Worm (Caenorhabditis elegans) whole organism, mixed stage, embryonic: ENCODE measurements around the gene F10E9.7.

ENCODE experiments used
- M03D4.4 ChIP-seq: sonication (generic microtip); optimal IDR thresholded peaks from 2 replicates; lab custom pipeline; 2017; ENCODE audit warnings: mild to moderate bottlenecking, missing genetic modification characterization, missing compliant biosample characterization
- blmp-1 ChIP-seq: fragments of 150-350 bp; optimal IDR thresholded peaks from 2 replicates; lab custom pipeline; 2014; ENCODE audit warnings: missing biosample characterization, missing genetic modification characterization
- ceh-39 ChIP-seq: fragments of 150-350 bp; optimal IDR thresholded peaks from 2 replicates; lab custom pipeline; 2014; ENCODE audit warnings: missing biosample characterization, missing genetic modification characterization
- ceh-83 ChIP-seq: fragments of 200-800 bp; sonication (Bioruptor generic); optimal IDR thresholded peaks from 2 replicates; lab custom pipeline; 2018; ENCODE audit warnings: mild to moderate bottlenecking, missing genetic modification characterization, missing compliant biosample characterization
- ces-1 ChIP-seq: fragments of 150-350 bp; optimal IDR thresholded peaks from 2 replicates; lab custom pipeline; 2014; ENCODE audit warnings: missing biosample characterization, missing genetic modification reagents, missing genetic modification characterization
- cnd-1 ChIP-seq: fragments of 200-800 bp; sonication (Bioruptor generic); optimal IDR thresholded peaks from 2 replicates; lab custom pipeline; 2018; ENCODE audit warnings: mild to moderate bottlenecking, missing genetic modification characterization, missing compliant biosample characterization
- elt-3 ChIP-seq: fragments of 150-350 bp; optimal IDR thresholded peaks from 2 replicates; lab custom pipeline; 2014; ENCODE audit warnings: missing biosample characterization, missing genetic modification characterization
- flh-1 ChIP-seq: fragments of 200-800 bp; sonication (Bioruptor generic); optimal IDR thresholded peaks from 2 replicates; lab custom pipeline; 2018; ENCODE audit warnings: mild to moderate bottlenecking, missing genetic modification characterization, moderate library complexity, missing compliant biosample characterization
- hlh-1 ChIP-seq: fragments of 150-350 bp; optimal IDR thresholded peaks from 2 replicates; lab custom pipeline; 2014; ENCODE audit warnings: missing biosample characterization, missing genetic modification reagents, missing genetic modification characterization
- lin-13 ChIP-seq: fragments of 150-350 bp; optimal IDR thresholded peaks from 2 replicates; lab custom pipeline; 2014; ENCODE audit warnings: missing biosample characterization, missing genetic modification characterization
- lin-32 ChIP-seq: fragments of 200-800 bp; sonication (Bioruptor generic); optimal IDR thresholded peaks from 2 replicates; lab custom pipeline; 2018; ENCODE audit warnings: mild to moderate bottlenecking, missing genetic modification characterization, missing compliant biosample characterization
- lsy-2 ChIP-seq: fragments of 150-350 bp; optimal IDR thresholded peaks from 2 replicates; lab custom pipeline; 2014; ENCODE audit warnings: missing biosample characterization, missing genetic modification characterization
- mab-5 ChIP-seq: fragments of 150-350 bp; optimal IDR thresholded peaks from 2 replicates; lab custom pipeline; 2014; ENCODE audit warnings: missing biosample characterization, missing genetic modification characterization
- mep-1 ChIP-seq: fragments of 150-350 bp; optimal IDR thresholded peaks from 2 replicates; lab custom pipeline; 2017; ENCODE audit warnings: missing biosample characterization, missing genetic modification reagents, missing genetic modification characterization, inconsistent platforms
- nhr-2 ChIP-seq: fragments of 150-350 bp; optimal IDR thresholded peaks from 2 replicates; lab custom pipeline; 2014; ENCODE audit warnings: missing biosample characterization, missing genetic modification characterization
- nhr-237 ChIP-seq: fragments of 150-350 bp; optimal IDR thresholded peaks from 2 replicates; lab custom pipeline; 2014; ENCODE audit warnings: missing biosample characterization, missing genetic modification characterization
- nhr-28 ChIP-seq: fragments of 150-350 bp; optimal IDR thresholded peaks from 2 replicates; lab custom pipeline; 2014; ENCODE audit warnings: missing biosample characterization, missing genetic modification characterization
- pha-4 ChIP-seq: fragments of 150-350 bp; optimal IDR thresholded peaks from 2 replicates; lab custom pipeline; 2018; ENCODE audit warnings: missing biosample characterization, missing genetic modification reagents, missing genetic modification characterization
- snpc-4 ChIP-seq: fragments of 150-350 bp; optimal IDR thresholded peaks from 2 replicates; lab custom pipeline; 2014; ENCODE audit warnings: missing biosample characterization, missing genetic modification characterization
- sptf-1 ChIP-seq: sonication (generic microtip); optimal IDR thresholded peaks from 2 replicates; lab custom pipeline; 2017; ENCODE audit warnings: mild to moderate bottlenecking, missing genetic modification characterization, moderate library complexity, missing compliant biosample characterization
- unc-39 ChIP-seq: fragments of 150-350 bp; optimal IDR thresholded peaks from 2 replicates; lab custom pipeline; 2014; ENCODE audit warnings: missing biosample characterization, missing genetic modification characterization
- unc-62 ChIP-seq: fragments of 150-350 bp; optimal IDR thresholded peaks from 2 replicates; lab custom pipeline; 2014; ENCODE audit warnings: missing biosample characterization, missing genetic modification reagents, missing genetic modification characterization
- zip-8 ChIP-seq: fragments of 150-350 bp; optimal IDR thresholded peaks from 2 replicates; lab custom pipeline; 2014; ENCODE audit warnings: missing biosample characterization, missing genetic modification characterization
- ztf-11 ChIP-seq: fragments of 150-350 bp; optimal IDR thresholded peaks from 2 replicates; lab custom pipeline; 2014; ENCODE audit warnings: missing biosample characterization, missing genetic modification characterization

The F10E9.7 gene

ce11 chrIII:8262599-8262998 lies 44.6 kb downstream of the F10E9.7 start:
- TF ChIP-seq lsy-2 (no peak), M03D4.4 (tag; lab: Kevin White, UChicago) (no peak), ces-1 (GFP tag; lab: Kevin White, UChicago) (no peak), zip-8 (tag; lab: Kevin White, UChicago) (no peak), lin-32 (GFP tag; lab: Kevin White, UChicago) (no peak), cnd-1 (tag; lab: Kevin White, UChicago) (no peak), nhr-2 (tag; lab: Kevin White, UChicago) (no peak), elt-3 (tag; lab: Kevin White, UChicago) (no peak), nhr-237 (tag; lab: Kevin White, UChicago) (no peak), mab-5 (no peak), ceh-83 (GFP tag; lab: Kevin White, UChicago) (no peak)
- TF ChIP-seq, all 35 proteins: peak for 0

- TF ChIP-seq elt-3 (tag; lab: Kevin White, UChicago) (no peak), blmp-1 (tag; lab: Kevin White, UChicago) (no peak), sptf-1 (no peak), pha-4 (tag; lab: Kevin White, UChicago) (no peak), ztf-11 (tag; lab: Kevin White, UChicago) (no peak), ceh-39 (tag; lab: Kevin White, UChicago) (no peak), nhr-28 (tag; lab: Kevin White, UChicago) (no peak), unc-62 (GFP tag; lab: Kevin White, UChicago) (no peak), nhr-2 (tag; lab: Kevin White, UChicago) (no peak), mep-1 (tag; lab: Kevin White, UChicago) (no peak), flh-1 (GFP tag; lab: Kevin White, UChicago) (no peak), lin-13 (no peak), snpc-4 (no peak), hlh-1 (tag; lab: Kevin White, UChicago) (no peak), unc-39 (tag; lab: Kevin White, UChicago) (no peak)
- TF ChIP-seq, all 35 proteins: peak for 0
These were observed 49.2 kb downstream of the F10E9.7 start, which contains the start of gene ncr-2 for ce11 chrIII:8258045-8258444. Gene ncr-2, plus strand, starts transcription at chrIII:8258345.
